Worm (Caenorhabditis elegans) whole organism, midembryonic: ENCODE results near the gene nhr-10.

Source experiments
- flt-1 ChIP-seq: fragments of 200-800 bp; sonication (Bioruptor generic); IDR thresholded peaks from 2 replicates; pipeline ENCODE4 v1.3.6; 2022; ENCODE audit warnings: missing genetic modification characterization, missing compliant biosample characterization
- klf-2 ChIP-seq: fragments of 200-800 bp; sonication (Bioruptor generic); conservative IDR thresholded peaks from 2 replicates; pipeline ENCODE4 v1.3.6; 2022; ENCODE audit warnings: missing genetic modification reagents, missing genetic modification characterization, missing compliant biosample characterization
- ref-1 ChIP-seq: fragments of 200-800 bp; sonication (Bioruptor generic); conservative IDR thresholded peaks from 2 replicates; pipeline ENCODE4 v1.3.6; 2022; ENCODE audit warnings: missing genetic modification reagents, missing genetic modification characterization, missing compliant biosample characterization
- ztf-23 ChIP-seq: fragments of 200-800 bp; sonication (Bioruptor generic); IDR thresholded peaks from 2 replicates; pipeline ENCODE4 v1.3.6; 2022; ENCODE audit warnings: missing genetic modification reagents, missing genetic modification characterization, missing compliant biosample characterization
- ztf-29 ChIP-seq: fragments of 200-800 bp; sonication (Bioruptor generic); IDR thresholded peaks from 2 replicates; pipeline ENCODE4 v1.3.6; 2022; ENCODE audit warnings: missing genetic modification reagents, missing genetic modification characterization, missing compliant biosample characterization

DNA sequence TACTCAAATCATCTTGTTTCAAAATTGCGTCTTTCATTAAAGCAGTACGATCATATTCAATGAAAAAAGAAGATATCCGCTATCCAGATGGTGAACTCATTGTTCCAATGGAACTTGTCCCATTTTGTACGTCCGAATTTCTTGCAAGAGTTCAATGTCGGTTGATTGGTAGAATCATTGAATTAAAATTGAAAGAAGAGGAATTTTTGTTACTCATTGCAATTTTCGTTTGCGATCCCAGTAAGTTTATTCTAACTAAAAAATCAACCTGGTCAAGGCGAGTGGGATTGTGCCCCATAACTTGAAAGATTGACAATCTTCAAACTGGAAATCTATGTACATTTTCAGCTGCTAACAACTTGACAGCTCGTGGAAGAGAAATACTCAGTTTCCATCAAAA lies 18.8 kb downstream of the nhr-10 start:
- no peak for TF ChIP-seq klf-2 (GFP tag; lab: Robert Waterston, UW)
- TF ChIP-seq ztf-29, result no peak
- no peak for TF ChIP-seq flt-1 (GFP tag; lab: Robert Waterston, UW)
- TF ChIP-seq ref-1 (GFP tag; lab: Robert Waterston, UW), result no peak
- TF ChIP-seq ztf-23, result no peak
